Fruit fly (Drosophila melanogaster): Measurements from ENCODE around the gene Cdlc2.

Gene Cdlc2

DNA sequence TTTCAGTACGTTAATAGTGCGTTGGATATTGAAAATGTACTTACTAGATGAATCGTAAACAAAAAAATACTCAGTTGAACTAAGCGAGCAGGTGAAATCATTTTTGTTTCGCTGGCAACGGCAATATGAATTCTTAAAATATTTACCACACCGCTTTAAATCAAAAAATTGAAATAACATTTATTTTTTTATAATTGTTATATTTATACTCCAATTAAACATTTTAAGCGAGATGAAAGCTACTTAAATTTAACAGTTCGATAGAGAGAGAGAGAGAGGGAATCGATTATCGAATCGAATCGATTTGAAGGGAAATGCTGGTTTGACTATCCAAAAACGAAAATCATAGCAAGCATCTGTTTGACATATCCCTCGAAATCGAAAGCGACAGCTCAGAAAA is at the start of gene Cdlc2, which contains the start of gene CG33922:
Cdlc2 (plus strand) TSS at position 330 of the 400 bp plus-strand sequence.
CG33922 (minus strand) TSS at position 101 of the 400 bp plus-strand sequence.
- no peak for TF ChIP-seq noc (tag; optimal IDR thresholded peaks at IDR 0.05)

DNA sequence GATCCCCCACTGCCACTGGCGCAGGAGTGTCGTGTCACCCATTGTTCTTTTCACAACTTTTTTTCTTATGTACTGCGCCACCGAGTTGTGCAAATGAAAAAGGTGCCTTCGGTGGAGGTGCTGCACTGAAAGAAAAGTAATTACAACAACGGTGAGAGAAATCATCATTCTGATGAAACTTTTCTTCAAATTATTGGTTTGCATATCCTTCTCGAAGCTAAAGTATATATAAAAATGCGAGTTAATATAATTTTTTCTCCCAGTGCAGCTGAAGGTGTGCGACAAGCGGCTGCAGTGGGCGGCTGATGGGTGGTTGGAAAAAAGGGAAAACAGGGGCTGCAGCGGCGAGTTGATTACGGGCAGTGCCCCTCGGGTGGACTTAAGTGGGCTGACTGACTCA is 31.9 kb upstream of the Cdlc2 start:
- TF ChIP-seq noc (tag; optimal IDR thresholded peaks at IDR 0.05) = no peak

DNA sequence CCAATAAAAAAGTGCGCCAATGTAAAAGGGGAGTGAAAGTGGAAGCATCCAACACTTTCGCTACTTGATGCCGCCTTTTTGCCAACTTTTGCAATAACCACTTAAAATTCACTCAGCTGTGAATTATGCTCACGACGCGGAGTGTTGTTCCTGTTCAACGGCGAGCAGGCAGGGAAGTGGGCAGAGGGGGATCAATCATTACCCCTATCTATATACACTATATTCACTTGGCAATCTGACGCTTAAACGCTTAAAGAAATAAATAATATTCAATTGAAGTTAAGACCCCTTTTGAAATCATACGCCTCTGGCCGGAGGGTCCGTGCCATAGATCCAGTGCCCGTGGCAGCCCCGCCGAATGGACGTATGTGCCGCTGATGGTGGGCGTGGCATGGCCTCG is 28.9 kb upstream of the Cdlc2 start:
- TF ChIP-seq noc (tag; optimal IDR thresholded peaks at IDR 0.05) = no peak

DNA sequence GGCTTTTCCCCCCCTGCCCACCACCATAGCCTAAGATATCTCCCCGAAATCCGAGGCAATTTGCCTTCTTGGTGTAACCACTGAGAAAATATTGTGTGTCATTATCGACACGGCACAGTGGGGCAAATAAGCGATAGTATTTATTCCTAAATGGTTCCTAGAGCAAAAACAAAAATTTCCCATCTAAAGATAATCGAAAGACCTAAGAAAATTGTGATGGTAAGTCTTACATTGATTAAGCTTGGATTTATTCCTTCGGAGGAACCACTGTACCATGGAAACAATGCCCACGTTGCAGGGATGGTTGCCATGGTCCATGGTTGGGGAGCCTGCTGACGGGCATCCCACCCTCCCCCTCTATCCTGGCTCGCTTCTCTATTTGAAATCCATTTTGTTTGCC is 27.8 kb upstream of the Cdlc2 start:
- TF ChIP-seq noc (tag; optimal IDR thresholded peaks at IDR 0.05) = no peak

DNA sequence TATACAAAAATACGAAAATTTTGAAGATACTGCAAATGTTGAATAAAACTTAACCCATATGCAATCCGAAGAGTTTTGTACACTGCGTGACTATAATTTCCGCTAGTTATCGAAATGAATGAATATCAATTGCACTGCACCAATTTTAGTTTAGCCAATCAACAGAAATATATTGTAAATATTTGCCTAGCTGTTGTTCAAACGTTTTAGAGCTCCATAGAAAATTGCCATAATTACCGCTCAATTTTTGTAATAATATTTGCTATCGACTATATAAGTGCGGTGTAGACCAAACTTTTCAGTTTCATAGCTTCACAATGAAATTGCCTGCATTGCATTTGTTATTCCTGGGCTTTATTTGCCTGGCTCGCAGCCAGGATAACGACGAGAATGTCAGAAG is 15.3 kb upstream of the Cdlc2 start, which contains the start of gene a5:
a5 (plus strand) TSS at position 301 of the 400 bp plus-strand sequence.
- no peak for TF ChIP-seq noc (tag; optimal IDR thresholded peaks at IDR 0.05)

DNA sequence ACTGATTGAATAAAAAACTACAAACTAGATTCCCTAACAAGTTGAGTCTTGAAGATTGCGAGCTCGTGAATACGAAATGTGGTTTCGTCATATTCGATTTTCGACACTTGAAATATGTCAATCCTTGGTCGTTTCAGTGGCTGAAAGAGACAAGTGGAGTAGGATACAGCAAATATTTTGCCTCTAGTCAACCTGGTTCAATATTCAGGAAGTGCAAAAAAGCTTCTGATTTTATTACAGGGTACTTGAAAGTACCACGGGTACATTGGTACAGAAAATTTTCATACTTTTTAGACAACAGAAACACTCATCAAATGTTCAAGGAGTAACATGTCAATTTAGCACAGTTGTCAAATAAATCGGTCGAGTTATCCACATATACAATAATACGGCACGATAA is 10.4 kb upstream of the Cdlc2 start, which contains the start of gene CG5440:
CG5440 (plus strand) TSS at position 301 of the 400 bp plus-strand sequence.
- no peak for TF ChIP-seq noc (tag; optimal IDR thresholded peaks at IDR 0.05)

DNA sequence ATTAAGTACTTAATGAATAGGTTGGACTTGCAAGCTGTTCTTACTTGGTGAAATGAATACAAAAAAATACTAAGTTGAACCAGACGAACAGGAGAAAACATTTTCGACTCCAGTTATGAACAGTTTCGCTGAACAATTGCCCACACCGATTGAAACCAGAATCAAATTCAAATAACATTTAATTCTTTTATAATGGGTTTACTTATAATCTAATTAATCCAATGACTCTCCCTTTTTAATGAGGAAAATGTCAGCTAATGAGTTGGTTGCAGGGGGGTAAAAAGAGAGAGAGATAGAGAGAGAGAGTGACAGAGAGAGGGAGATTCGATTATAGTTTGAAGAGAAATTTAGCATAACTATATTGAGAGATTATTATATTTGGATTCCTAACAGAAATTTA is 2.2 kb upstream of the Cdlc2 start, which contains the start of gene CG33923:
CG33923 (minus strand) TSS at position 101 of the 400 bp plus-strand sequence.
- TF ChIP-seq noc (tag; optimal IDR thresholded peaks at IDR 0.05) = no peak

DNA sequence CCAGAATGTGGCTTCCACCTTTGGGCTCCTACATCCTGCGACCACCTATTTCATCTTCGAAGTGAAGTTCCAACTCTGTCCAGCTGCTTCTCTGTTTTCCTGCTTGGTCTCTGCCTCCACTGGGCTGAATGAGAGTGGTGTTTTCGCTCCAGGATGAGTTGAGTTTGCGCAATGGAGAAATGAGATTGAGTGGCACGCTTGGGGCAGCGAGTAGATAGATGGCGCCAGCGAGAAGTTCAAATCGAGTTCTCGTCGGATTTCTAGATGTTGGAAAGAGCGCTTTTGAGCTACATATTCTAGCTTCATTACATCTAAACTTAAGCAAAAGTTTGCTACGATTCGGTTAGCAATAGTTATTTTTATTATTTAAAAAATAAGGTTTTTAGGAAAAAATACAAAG is 1.8 kb downstream of the Cdlc2 start:
- TF ChIP-seq noc (tag; optimal IDR thresholded peaks at IDR 0.05) = no peak

DNA sequence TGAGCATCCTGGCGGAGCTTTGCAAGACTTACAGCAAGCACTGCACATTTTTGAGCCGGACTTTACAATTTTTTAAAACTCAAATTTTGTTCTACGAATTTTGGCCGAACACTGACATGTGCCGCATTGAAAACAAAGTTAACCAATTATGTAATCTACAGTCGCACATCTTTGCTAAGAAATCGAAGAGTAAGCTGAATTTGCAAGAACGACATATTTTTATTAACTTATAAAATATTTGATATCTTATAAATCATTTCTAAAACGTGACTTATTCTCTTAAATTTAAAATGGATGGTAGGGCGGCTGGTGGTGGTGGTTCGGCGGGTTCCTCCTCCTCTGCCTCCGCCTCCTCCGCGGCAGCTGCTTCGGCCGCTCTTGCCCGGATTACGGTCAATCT is 8.6 kb downstream of the Cdlc2 start, which contains the start of gene CG5556:
CG5556 (minus strand) TSS at position 101 of the 400 bp plus-strand sequence.
- no peak for TF ChIP-seq noc (tag; optimal IDR thresholded peaks at IDR 0.05)

DNA sequence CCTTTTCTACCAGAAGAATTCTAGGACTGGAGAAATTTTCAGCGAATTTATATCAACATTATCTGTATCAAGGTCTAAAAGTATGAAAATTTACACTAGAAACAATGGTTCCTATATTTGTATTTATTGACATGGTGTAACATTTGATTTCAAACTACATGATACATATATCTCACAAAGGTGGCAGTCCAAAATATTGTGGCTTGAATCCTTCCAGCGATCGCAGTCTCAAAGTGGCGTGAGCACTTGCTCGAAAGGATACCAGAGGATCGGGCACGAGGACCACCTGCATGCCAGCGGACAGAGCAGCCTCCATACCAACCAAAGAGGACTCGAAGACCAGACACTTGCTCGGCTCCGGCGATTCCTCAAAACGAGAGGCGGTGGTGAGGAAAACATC is 9.8 kb downstream of the Cdlc2 start, which contains the start of gene CG5561:
CG5561 (minus strand) TSS at position 101 of the 400 bp plus-strand sequence.
- TF ChIP-seq noc (tag; optimal IDR thresholded peaks at IDR 0.05) = no peak

DNA sequence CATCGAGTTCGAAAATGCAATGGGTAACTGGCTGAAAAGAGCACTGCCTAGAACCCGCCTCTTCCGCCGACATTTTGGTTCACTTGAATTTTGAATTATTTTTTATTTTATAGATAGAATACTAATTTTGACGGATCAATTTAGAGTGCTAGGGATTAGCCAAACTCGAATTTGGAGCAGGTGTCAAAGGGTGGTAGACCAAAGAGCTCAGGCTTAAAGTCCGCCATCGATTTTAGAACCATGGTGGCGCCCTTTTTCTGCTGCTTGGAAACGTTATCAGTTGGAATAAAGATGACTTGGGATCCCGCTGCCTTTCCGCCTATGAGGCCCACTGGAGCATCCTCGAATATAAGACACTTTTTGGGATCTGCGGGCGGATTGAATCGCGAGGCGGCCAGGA is 10.6 kb downstream of the Cdlc2 start, which contains the start of gene CG31924:
CG31924 (minus strand) TSS at position 101 of the 400 bp plus-strand sequence.
- no peak for TF ChIP-seq noc (tag; optimal IDR thresholded peaks at IDR 0.05)

DNA sequence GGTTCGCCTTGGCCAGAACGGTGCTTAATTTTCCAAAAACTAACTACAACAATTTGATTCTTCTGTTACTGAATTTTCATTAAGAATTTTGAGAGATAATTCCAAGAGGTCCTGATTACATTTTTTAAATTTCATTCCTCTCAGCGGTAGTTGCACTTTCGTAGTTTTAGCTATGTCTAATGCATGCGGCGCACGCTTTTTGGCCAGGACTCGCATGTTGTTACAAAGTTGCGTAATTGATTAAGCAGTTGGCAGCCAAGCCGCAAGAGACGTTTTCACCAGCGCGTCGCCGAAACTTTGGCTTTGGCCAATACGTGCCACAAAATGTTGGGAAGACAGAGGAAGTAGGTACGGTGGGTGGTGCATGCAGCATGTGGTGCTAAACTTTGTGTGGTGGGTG is 11.6 kb downstream of the Cdlc2 start, which contains the start of gene CG5565:
CG5565 (minus strand) TSS at position 101 of the 400 bp plus-strand sequence.
- no peak for TF ChIP-seq noc (tag; optimal IDR thresholded peaks at IDR 0.05)

DNA sequence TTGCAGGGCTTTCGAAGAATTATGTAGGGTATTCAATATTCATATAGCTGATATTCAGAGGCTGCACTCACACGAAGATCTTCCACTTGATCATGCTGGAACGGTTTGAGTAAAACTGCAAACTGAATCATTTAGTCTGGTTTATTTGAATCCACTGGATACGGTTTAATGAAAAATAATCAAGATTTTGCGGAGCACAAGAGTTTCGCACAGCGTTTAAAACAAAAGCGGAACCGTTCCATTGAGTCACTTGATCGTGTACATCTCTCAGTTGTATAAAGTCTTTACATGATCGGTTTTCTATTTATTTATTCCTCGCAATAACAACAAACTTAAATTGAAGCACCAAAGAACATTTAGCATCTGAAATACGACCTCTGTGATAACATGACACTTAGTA is 15.5 kb downstream of the Cdlc2 start, which contains the start of gene CG31659:
CG31659 (minus strand) TSS at position 101 of the 400 bp plus-strand sequence.
- no peak for TF ChIP-seq noc (tag; optimal IDR thresholded peaks at IDR 0.05)

DNA sequence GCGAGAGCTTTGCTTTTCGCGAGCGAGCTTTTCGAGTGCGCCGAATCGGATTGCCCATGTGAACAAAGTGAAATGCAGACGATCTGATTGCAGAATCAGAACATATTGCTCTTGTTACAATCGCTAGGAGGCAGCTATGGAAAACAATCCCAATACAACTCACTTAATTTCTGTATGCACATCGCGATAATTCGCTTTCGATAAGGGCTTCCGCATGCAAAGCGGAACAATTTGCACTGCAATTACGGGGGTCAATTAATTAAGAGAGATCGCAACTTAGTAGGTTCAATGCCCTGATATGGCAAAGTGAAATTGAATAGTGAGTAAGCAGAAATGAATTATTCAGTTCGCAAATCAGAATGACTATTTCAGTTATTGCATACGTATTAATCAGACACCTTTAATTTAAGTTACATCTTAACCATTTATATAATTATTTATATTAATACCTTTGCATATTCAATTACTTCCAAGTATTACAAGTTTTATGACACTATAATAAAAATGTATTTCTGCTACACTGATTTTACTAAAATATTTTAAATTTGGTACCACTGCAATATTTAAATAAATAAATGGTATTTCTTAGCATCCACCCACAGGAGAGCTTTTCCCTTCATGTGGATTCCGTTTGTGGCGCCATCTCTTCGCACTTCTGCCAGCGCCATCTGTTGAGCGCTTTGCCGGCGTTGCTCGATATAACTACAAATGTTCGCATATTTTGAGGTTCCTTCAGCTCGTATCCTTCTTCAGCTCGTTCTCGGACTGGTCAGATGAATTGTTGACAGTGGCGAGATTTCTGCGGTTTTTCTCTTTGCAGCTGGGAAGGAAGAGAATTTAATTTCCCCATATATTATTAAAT is 17.8 kb downstream of the Cdlc2 start, which contains the start of gene NLaz:
NLaz (minus strand) TSS at position 51 of the 862 bp plus-strand sequence.
- no peak for TF ChIP-seq noc (tag; optimal IDR thresholded peaks at IDR 0.05)

DNA sequence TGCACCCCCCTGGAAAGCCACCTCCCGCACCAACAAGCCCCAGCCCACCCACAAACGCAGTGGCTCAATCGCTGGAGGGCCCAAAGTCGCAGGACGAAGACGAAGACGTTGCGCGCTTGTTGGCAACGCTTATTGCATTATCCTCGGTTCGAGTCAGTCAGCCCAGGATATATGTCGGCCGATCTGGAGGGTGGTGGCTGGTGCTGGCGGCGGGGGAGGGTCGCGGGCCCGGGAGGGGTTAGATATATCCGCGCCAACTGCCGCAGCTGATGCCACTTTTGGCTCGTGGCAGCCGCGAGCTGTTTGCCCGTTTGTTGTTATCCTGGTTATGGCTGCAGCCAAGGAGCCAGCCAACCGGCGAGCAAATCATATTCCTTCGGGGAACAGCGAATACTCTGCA is 20.8 kb downstream of the Cdlc2 start:
- no peak for TF ChIP-seq noc (tag; optimal IDR thresholded peaks at IDR 0.05)

DNA sequence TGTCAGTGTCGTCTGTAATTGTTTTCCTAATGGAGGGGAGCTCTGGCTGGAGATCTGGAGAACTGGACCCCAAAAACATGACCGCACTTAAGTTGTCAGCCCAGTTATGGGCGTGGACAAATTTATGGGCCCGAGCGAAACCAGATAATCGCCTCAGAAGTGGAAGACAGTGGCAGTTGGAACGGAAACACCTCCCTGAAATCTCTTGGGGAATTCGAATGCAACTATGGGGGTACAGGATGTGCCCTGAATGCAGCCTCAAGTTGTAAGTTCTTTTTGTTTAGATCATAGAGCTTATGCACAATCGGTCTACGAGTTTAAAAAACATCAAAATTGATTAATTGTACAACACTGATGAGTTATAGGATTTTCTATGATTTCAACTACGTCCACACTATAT is 23.5 kb downstream of the Cdlc2 start, which contains the start of gene CG14346:
CG14346 (plus strand) TSS at position 301 of the 400 bp plus-strand sequence.
- TF ChIP-seq noc (tag; optimal IDR thresholded peaks at IDR 0.05) = no peak

DNA sequence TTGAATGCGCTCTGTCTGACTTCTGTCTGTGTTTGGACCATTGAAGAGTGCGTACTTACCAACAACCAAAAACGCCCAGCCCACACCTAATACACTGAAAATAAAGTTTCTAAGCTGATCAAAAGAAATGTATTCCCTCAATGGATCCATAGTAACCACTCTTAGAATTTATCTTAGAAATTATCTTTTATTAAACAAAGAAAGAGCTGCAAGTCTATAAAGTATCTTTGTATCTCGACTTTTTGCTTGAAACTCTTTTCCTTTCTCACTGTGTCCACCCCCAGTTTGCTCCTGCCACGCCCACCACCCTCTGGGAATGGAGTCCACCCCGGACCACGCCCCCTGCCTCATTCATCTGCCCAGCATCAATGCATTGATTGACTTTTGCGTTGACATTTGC is 33.4 kb downstream of the Cdlc2 start:
- TF ChIP-seq noc (tag; optimal IDR thresholded peaks at IDR 0.05) = no peak

Measured in whole organism, larva.